Fruit fly (Drosophila melanogaster) whole organism, pupa: ENCODE data around the gene usp.

Source experiments
- CG12605 ChIP-seq: fragments of 200-800 bp; sonication (Bioruptor generic); IDR thresholded peaks from 2 replicates; pipeline ENCODE4 v1.3.6; 2022; ENCODE audit warnings: missing biosample characterization, missing genetic modification characterization
- CG14655 ChIP-seq: fragments of 200-800 bp; sonication (Bioruptor generic); optimal IDR thresholded peaks from 3 replicates; lab custom pipeline; 2017; ENCODE audit warnings: mild to moderate bottlenecking, missing biosample characterization, missing genetic modification reagents, missing genetic modification characterization
- CG15710 ChIP-seq: fragments of 200-800 bp; sonication (Bioruptor generic); optimal IDR thresholded peaks from 2 replicates; lab custom pipeline; 2018; ENCODE audit warnings: missing biosample characterization, mild to moderate bottlenecking, missing genetic modification characterization, moderate library complexity
- CG34367 ChIP-seq: fragments of 200-800 bp; sonication (Bioruptor generic); optimal IDR thresholded peaks from 2 replicates; lab custom pipeline; 2018; ENCODE audit warnings: missing biosample characterization, mild to moderate bottlenecking, missing genetic modification characterization
- CG4496 ChIP-seq: fragments of 200-800 bp; sonication (Bioruptor generic); IDR thresholded peaks from 3 replicates; pipeline ENCODE4 v1.3.6; 2022; ENCODE audit warnings: missing biosample characterization, missing genetic modification characterization
- CG8159 ChIP-seq: fragments of 200-800 bp; sonication (Bioruptor generic); optimal IDR thresholded peaks from 3 replicates; lab custom pipeline; 2018; ENCODE audit warnings: missing biosample characterization, mild to moderate bottlenecking, missing genetic modification characterization, moderate library complexity
- EcR ChIP-seq: fragments of 200-800 bp; sonication (Bioruptor generic); optimal IDR thresholded peaks from 3 replicates; lab custom pipeline; 2019; ENCODE audit warnings: missing biosample characterization, missing genetic modification characterization, mild to moderate bottlenecking, moderate library complexity, missing genetic modification reagents
- Pif1A ChIP-seq: fragments of 200-800 bp; sonication (Bioruptor generic); optimal IDR thresholded peaks from 3 replicates; lab custom pipeline; 2016; ENCODE audit warnings: missing biosample characterization, missing genetic modification characterization
- Pif1B ChIP-seq: fragments of 200-800 bp; sonication (Bioruptor generic); optimal IDR thresholded peaks from 3 replicates; lab custom pipeline; 2016; ENCODE audit warnings: missing biosample characterization, missing genetic modification characterization
- Snoo ChIP-seq: fragments of 200-800 bp; sonication (Bioruptor generic); optimal IDR thresholded peaks from 3 replicates; lab custom pipeline; 2017; ENCODE audit warnings: missing biosample characterization, mild to moderate bottlenecking, missing genetic modification characterization, inconsistent platforms
- gl ChIP-seq: fragments of 200-800 bp; sonication (Bioruptor generic); optimal IDR thresholded peaks from 2 replicates; lab custom pipeline; 2018; ENCODE audit warnings: missing biosample characterization, mild to moderate bottlenecking, missing genetic modification characterization

DNA sequence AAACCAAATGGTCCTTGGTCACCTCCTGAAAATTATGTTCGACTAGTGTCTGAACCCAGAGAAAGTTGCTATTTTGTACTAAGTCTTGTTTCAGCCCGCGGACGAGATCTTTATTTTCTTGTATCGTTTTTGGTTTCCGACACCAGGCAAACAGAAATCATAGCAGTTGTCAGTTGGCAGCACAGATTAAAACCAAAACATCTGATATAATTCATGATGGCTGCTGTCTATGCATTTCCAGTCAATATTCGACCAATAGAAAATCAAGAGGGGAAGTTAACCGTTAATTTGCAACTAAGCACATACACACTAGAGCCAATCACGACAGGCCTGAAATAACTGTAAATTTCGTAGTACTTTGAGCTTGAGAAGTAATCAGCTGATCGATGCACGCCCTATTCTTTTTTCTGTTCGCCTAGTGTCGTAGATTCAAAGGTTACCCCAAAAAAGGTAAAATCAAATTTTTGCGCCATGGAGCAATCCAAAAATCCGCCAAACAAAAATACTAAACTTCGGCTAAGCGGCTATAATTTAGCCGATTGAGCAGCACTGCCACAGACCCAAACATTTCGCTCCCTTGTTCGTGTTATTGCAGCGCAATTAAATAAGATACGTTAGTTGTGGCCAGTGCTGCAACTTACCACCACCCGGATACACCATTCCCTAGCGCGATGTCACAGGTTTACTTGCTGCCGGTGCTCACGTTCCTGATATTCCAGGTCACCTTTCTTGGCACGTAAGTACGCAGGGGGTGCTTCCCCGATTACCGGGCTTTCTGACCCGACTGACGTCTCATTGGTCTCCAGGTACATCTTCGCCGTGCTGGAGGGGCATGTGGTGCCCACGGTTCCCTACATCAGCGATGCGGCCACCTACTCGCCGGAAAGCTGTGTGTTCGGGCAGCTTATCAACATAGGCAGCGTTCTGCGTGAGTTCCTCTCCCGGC, 34.6 kb upstream of the usp start, which contains the start of gene CG4025:
- TF ChIP-seq CG34367 (tag; lab: Kevin White, UChicago) (no peak), CG15710 (no peak), gl (tag; lab: Kevin White, UChicago) (no peak), Snoo (tag; lab: Kevin White, UChicago) (no peak), Pif1B (GFP tag; lab: Kevin White, UChicago) (no peak), Pif1A (GFP tag; lab: Kevin White, UChicago) (no peak), CG12605 (GFP tag; lab: Robert Waterston, UW) (no peak), CG8159 (no peak), EcR (GFP tag; lab: Kevin White, UChicago) (no peak), CG4496 (GFP tag; lab: Robert Waterston, UW) (no peak), CG14655 (no peak)
